Worm (Caenorhabditis elegans): ENCODE data around the gene K07C11.7.

The K07C11.7 gene

DNA sequence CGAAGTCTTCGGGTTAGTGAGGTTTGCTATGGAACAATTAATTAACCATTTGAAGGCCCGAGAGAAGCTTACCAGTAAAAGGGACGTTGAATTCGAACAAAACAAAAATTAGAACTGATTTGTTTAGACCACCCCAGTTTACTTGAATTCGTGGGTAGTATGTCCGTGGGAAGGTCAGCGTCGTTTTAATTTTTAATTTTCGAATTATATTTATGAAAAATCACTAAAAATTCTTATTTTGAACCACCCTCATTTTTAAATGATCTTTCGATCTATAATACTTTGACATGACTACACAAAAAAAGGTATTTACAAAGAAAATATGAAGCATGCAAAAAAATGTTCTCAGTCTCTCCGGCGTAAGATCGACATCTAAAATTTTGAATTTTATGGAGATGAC lies 31.7 kb upstream of the K07C11.7 start, which contains the start of gene C16D9.5:
C16D9.5 (minus strand) TSS at position 101 of the 400 bp plus-strand sequence.
- no peak for TF ChIP-seq ref-1 (GFP tag; conservative IDR thresholded peaks at IDR 0.05)
- TF ChIP-seq klf-2 (GFP tag; conservative IDR thresholded peaks at IDR 0.05), result no peak
- no peak for TF ChIP-seq med-1 (GFP tag; optimal IDR thresholded peaks at IDR 0.05; ENCODE audit: insufficient read depth)
- no peak for TF ChIP-seq T22C8.4 (GFP tag; IDR thresholded peaks at IDR 0.05)
- no peak for TF ChIP-seq ztf-29 (GFP tag; IDR thresholded peaks at IDR 0.05)
- no peak for TF ChIP-seq tab-1 (GFP tag; IDR thresholded peaks at IDR 0.05)
- TF ChIP-seq ztf-23 (GFP tag; IDR thresholded peaks at IDR 0.05), result no peak
- TF ChIP-seq cog-1 (tag; optimal IDR thresholded peaks at IDR 0.05), result no peak
- TF ChIP-seq flt-1 (GFP tag; IDR thresholded peaks at IDR 0.05), result no peak

DNA sequence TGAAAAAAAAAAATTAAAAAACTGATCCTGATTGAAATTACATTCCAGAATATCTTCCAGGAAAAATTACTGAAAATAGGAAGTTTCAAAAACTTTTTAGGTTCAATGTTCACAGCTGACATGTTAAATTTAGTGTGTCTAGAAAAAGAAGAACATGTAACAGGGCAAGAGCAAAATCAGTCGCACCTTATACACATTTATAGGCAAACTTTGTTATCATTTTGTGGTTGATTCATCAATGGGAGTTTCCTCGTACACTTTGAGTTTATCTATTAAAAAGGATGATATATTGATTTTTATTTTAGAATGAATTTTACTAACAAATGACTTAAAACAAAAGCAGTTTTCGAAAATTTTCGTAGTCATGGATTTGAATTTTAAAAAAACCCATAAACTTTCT lies 29.4 kb upstream of the K07C11.7 start:
- TF ChIP-seq klf-2 (GFP tag; conservative IDR thresholded peaks at IDR 0.05) (no peak), tab-1 (GFP tag; IDR thresholded peaks at IDR 0.05) (no peak), T22C8.4 (GFP tag; IDR thresholded peaks at IDR 0.05) (no peak), ztf-29 (GFP tag; IDR thresholded peaks at IDR 0.05) (no peak), ref-1 (GFP tag; conservative IDR thresholded peaks at IDR 0.05) (no peak), cog-1 (tag; optimal IDR thresholded peaks at IDR 0.05) (no peak), med-1 (GFP tag; optimal IDR thresholded peaks at IDR 0.05; ENCODE audit: insufficient read depth) (no peak), flt-1 (GFP tag; IDR thresholded peaks at IDR 0.05) (no peak), ztf-23 (GFP tag; IDR thresholded peaks at IDR 0.05) (no peak)

DNA sequence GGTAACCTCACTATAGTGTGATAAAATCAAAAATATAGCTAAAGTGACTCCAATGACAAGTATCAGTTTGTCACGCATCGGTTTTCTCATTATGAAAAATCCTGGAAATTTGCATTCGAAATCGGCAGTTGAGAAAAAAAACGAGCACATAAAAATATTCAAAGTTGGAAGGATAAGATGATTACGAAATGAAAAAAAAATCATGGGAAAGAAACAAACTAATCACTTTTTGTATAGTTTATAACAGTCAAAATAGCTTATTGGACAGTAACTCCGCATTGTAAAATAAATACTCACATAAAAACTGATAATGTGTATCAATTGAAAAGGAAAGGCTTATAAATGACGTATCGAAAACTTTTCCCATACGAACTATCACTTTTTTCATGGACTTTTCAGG lies 29.0 kb upstream of the K07C11.7 start, which contains the start of gene C16D9.4:
C16D9.4 (minus strand) TSS at position 101 of the 400 bp plus-strand sequence.
- no peak for TF ChIP-seq ztf-29 (GFP tag; IDR thresholded peaks at IDR 0.05)
- no peak for TF ChIP-seq ref-1 (GFP tag; conservative IDR thresholded peaks at IDR 0.05)
- TF ChIP-seq med-1 (GFP tag; optimal IDR thresholded peaks at IDR 0.05; ENCODE audit: insufficient read depth), result no peak
- TF ChIP-seq tab-1 (GFP tag; IDR thresholded peaks at IDR 0.05), result no peak
- no peak for TF ChIP-seq flt-1 (GFP tag; IDR thresholded peaks at IDR 0.05)
- TF ChIP-seq klf-2 (GFP tag; conservative IDR thresholded peaks at IDR 0.05), result no peak
- no peak for TF ChIP-seq cog-1 (tag; optimal IDR thresholded peaks at IDR 0.05)
- TF ChIP-seq T22C8.4 (GFP tag; IDR thresholded peaks at IDR 0.05), result no peak
- TF ChIP-seq ztf-23 (GFP tag; IDR thresholded peaks at IDR 0.05), result no peak

DNA sequence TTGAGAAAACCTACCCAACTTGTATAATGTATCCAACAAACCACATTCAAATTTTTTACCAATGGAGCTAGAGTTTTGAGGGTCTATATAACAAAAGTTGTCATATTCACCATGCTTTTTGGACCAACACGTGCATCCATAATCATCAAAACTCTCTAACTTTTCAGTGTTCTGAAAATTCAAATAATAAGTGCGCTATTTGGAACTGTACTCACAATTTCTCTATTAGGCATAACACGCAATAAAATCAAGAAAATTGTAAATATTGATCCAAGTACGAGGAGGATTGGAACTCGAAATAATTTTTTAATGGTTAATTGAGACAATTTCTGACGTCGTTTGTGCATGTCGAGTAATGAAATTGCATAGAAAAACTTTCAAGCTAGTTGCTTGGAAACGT lies 26.2 kb upstream of the K07C11.7 start, which contains the start of gene C16D9.3:
C16D9.3 (minus strand) TSS at position 101 of the 400 bp plus-strand sequence.
- TF ChIP-seq ztf-29 (GFP tag; IDR thresholded peaks at IDR 0.05) (no peak), cog-1 (tag; optimal IDR thresholded peaks at IDR 0.05) (no peak), med-1 (GFP tag; optimal IDR thresholded peaks at IDR 0.05; ENCODE audit: insufficient read depth) (no peak), ref-1 (GFP tag; conservative IDR thresholded peaks at IDR 0.05) (no peak), T22C8.4 (GFP tag; IDR thresholded peaks at IDR 0.05) (no peak), ztf-23 (GFP tag; IDR thresholded peaks at IDR 0.05) (no peak), flt-1 (GFP tag; IDR thresholded peaks at IDR 0.05) (no peak), klf-2 (GFP tag; conservative IDR thresholded peaks at IDR 0.05) (no peak), tab-1 (GFP tag; IDR thresholded peaks at IDR 0.05) (no peak)

DNA sequence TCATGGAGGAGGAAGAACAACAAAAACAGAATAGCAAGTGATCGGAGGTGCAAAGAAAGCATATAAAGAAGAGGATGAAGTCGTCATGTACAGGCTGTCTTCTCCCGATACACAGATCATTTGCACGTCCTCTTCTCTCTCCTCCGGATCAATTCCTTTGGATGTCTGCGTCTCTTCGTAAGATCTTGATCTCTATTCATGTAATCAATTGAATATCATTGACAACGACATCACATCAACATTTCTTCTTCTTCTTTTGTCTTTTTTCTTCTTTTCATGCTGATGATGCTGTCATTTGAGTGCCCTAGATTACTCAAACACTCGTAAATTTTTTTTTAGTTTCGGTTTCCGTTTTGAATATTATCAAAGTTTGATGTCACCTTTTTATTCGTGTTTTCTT lies 24.5 kb upstream of the K07C11.7 start, which contains the start of gene rol-3:
rol-3 (minus strand) TSS at position 120 of the 400 bp plus-strand sequence.
- TF ChIP-seq med-1 (GFP tag; optimal IDR thresholded peaks at IDR 0.05; ENCODE audit: insufficient read depth), result no peak
- TF ChIP-seq ztf-29 (GFP tag; IDR thresholded peaks at IDR 0.05), result no peak
- TF ChIP-seq T22C8.4 (GFP tag; IDR thresholded peaks at IDR 0.05), result no peak
- no peak for TF ChIP-seq cog-1 (tag; optimal IDR thresholded peaks at IDR 0.05)

DNA sequence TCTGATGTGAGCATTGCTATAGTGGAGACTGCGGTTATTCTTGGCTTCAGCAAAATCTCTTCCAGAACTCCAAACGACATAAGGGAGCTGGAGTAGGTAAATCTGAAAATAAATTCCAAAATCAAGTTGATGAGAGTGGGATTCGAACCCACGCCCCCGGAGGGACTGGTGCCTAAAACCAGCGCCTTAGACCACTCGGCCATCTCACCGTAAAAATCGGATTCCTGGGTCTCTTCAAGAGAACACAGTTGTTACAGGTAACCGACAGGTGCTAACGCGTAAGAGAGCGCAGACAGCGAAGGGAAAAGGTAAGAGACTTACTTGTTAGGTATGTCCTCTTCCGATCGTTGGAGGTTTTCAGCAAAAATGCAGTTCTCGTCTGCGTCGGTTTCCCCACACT lies 21.6 kb upstream of the K07C11.7 start:
- TF ChIP-seq klf-2 (GFP tag; conservative IDR thresholded peaks at IDR 0.05), result no peak
- TF ChIP-seq ref-1 (GFP tag; conservative IDR thresholded peaks at IDR 0.05), result peak; percentile 47
- TF ChIP-seq med-1 (GFP tag; optimal IDR thresholded peaks at IDR 0.05; ENCODE audit: insufficient read depth), result no peak
- 0 out of 2 replicates have a peak, but pooled peaks have one; percentile 40 for TF ChIP-seq T22C8.4 (GFP tag; IDR thresholded peaks at IDR 0.05)
- no peak for TF ChIP-seq cog-1 (tag; optimal IDR thresholded peaks at IDR 0.05)
- TF ChIP-seq tab-1 (GFP tag; IDR thresholded peaks at IDR 0.05), result no peak; the same call in 1 of the 2 replicates
- TF ChIP-seq ztf-23 (GFP tag; IDR thresholded peaks at IDR 0.05), result 0 out of 2 replicates have a peak, but pooled peaks have one; percentile 45
- peak; percentile 59; the same call in 1 of the 2 replicates for TF ChIP-seq ztf-29 (GFP tag; IDR thresholded peaks at IDR 0.05)
- 0 out of 2 replicates have a peak, but pooled peaks have one; percentile 68 for TF ChIP-seq flt-1 (GFP tag; IDR thresholded peaks at IDR 0.05)

DNA sequence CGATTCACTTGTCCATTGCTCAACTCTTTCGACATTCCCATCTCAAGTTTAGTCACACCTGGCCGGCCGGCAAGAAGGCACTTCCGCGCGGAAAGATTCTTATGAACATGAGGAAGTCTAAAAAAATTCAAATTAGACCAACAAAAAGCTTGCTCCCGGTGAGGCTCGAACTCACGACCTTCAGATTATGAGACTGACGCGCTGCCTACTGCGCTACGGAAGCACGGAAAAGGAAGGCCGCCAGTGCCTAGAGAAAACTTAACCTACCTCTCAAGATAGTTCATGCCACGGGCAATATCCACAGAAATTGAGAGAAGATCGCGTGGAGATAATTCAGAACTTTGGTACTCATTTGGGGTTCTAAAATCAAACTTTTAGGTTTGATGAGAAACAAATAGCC lies 16.3 kb upstream of the K07C11.7 start:
- peak; percentile 60; the same call in 1 of the 2 replicates for TF ChIP-seq flt-1 (GFP tag; IDR thresholded peaks at IDR 0.05)
- TF ChIP-seq klf-2 (GFP tag; conservative IDR thresholded peaks at IDR 0.05), result no peak
- TF ChIP-seq ztf-29 (GFP tag; IDR thresholded peaks at IDR 0.05), result no peak
- TF ChIP-seq tab-1 (GFP tag; IDR thresholded peaks at IDR 0.05), result peak; percentile 72; the same call in 1 of the 2 replicates
- peak; percentile 70; the same call in 1 of the 2 replicates for TF ChIP-seq ztf-23 (GFP tag; IDR thresholded peaks at IDR 0.05)
- TF ChIP-seq T22C8.4 (GFP tag; IDR thresholded peaks at IDR 0.05), result 0 out of 2 replicates have a peak, but pooled peaks have one; percentile 7
- TF ChIP-seq med-1 (GFP tag; optimal IDR thresholded peaks at IDR 0.05; ENCODE audit: insufficient read depth), result no peak

DNA sequence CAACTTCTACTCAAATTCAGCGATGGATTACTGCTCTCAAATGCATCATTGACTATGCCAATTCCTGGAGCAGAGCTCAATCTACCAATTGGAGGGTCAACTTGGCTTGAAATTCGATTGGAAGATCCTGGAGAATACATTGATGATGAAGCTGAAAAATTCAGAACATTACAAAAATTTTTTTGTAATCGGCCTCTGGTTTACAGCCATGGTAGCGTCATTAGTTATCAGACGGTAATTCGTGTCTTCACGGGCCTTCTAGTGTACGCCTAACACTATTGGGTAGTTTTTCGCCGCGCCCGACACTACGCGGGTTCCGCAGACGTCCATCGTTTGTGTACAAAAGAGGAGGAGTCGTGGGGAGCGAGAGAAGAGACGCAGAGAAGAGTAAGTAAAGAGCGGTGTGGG lies 14.9 kb upstream of the K07C11.7 start:
- TF ChIP-seq cog-1 (tag; optimal IDR thresholded peaks at IDR 0.05), result peak; percentile 24
- no peak for TF ChIP-seq klf-2 (GFP tag; conservative IDR thresholded peaks at IDR 0.05)
- peak; percentile 58; the same call in 1 of the 2 replicates for TF ChIP-seq ztf-23 (GFP tag; IDR thresholded peaks at IDR 0.05)
- no peak for TF ChIP-seq ref-1 (GFP tag; conservative IDR thresholded peaks at IDR 0.05)
- TF ChIP-seq flt-1 (GFP tag; IDR thresholded peaks at IDR 0.05), result peak; percentile 69; the same call in 1 of the 2 replicates

DNA sequence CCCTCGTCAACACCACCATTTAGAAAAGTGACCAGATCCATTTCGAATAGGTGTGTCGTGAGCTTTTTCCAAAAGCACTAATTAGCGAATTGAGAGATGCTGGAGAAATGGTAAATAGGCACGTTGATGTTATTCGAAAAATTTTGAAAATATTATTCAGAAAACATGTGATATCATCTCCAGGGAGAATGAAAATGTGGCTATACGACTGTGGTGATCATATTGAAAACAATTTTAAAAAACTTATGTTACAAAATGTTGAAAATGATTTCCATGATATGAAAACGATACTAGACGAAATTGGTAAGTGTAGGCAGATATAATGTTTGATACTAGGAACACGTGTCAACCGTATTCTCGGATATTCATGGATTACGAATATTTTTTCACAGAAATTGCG lies 13.0 kb upstream of the K07C11.7 start, which contains the start of gene K07C11.10:
K07C11.10 (minus strand) TSS at position 101 of the 400 bp plus-strand sequence.
- no peak for TF ChIP-seq ztf-23 (GFP tag; IDR thresholded peaks at IDR 0.05)
- no peak for TF ChIP-seq cog-1 (tag; optimal IDR thresholded peaks at IDR 0.05)
- no peak for TF ChIP-seq med-1 (GFP tag; optimal IDR thresholded peaks at IDR 0.05; ENCODE audit: insufficient read depth)
- TF ChIP-seq tab-1 (GFP tag; IDR thresholded peaks at IDR 0.05), result no peak
- no peak for TF ChIP-seq T22C8.4 (GFP tag; IDR thresholded peaks at IDR 0.05)
- TF ChIP-seq ztf-29 (GFP tag; IDR thresholded peaks at IDR 0.05), result no peak
- TF ChIP-seq flt-1 (GFP tag; IDR thresholded peaks at IDR 0.05), result no peak
- no peak for TF ChIP-seq klf-2 (GFP tag; conservative IDR thresholded peaks at IDR 0.05)
- no peak for TF ChIP-seq ref-1 (GFP tag; conservative IDR thresholded peaks at IDR 0.05)
